Worm (Caenorhabditis elegans): Measurements from ENCODE around the gene K08E5.1.

- TF ChIP-seq npax-4 (tag; optimal IDR thresholded peaks at IDR 0.05) (no peak), nhr-11 (tag; optimal IDR thresholded peaks at IDR 0.05) (no peak), pha-4 (tag; optimal IDR thresholded peaks at IDR 0.05) (no peak), lin-11 (tag; optimal IDR thresholded peaks at IDR 0.05) (no peak), fkh-10 (GFP tag; optimal IDR thresholded peaks at IDR 0.05) (no peak), pha-2 (tag; optimal IDR thresholded peaks at IDR 0.05) (no peak)
These were observed 32.8 kb upstream of the K08E5.1 start for ce11 chrIII:10179444-10179843.
